Worm (Caenorhabditis elegans): Measurements from ENCODE around the gene C42D4.18.

- TF ChIP-seq tab-1 (GFP tag; IDR thresholded peaks at IDR 0.05) (no peak), flt-1 (GFP tag; IDR thresholded peaks at IDR 0.05) (no peak), med-1 (GFP tag; optimal IDR thresholded peaks at IDR 0.05; ENCODE audit: insufficient read depth) (no peak), T22C8.4 (GFP tag; IDR thresholded peaks at IDR 0.05) (no peak)
These were observed 27.4 kb upstream of the C42D4.18 start for ce11 chrIV:7139143-7139542.
